Worm (Caenorhabditis elegans) whole organism, L4/young adult: ENCODE results near the gene gpcp-2.

Experiments used
- W03F9.2 ChIP-seq: fragments of 150-350 bp; optimal IDR thresholded peaks from 2 replicates; lab custom pipeline; 2014; ENCODE audit warnings: missing biosample characterization, missing genetic modification characterization
- dao-5 ChIP-seq: sonication (generic microtip); optimal IDR thresholded peaks from 2 replicates; lab custom pipeline; 2016; ENCODE audit warnings: missing genotype, missing genetic modification characterization, moderate library complexity, missing compliant biosample characterization
- him-1 ChIP-seq: sonication (generic microtip); optimal IDR thresholded peaks from 2 replicates; lab custom pipeline; 2016; ENCODE audit warnings: missing genotype, missing genetic modification reagents, missing genetic modification characterization, missing compliant biosample characterization

DNA sequence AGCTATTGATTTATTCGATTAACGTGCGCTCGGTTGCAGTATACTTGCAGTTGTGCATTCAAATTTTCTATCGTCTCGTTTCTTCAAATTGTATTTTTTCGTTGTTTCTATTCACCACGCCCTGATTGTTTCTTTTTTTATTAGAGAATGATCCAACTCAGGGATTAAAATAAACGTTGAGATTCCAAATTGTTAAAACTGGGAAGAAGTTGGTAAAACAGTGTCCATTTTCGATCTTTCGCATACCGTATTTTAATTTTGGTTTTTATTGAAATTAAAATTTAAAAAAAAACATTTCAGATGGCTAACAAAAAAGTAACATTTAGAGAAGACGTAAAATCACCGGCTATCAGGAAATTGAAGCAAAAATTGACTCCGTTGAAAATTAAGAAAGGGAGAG lies 25.9 kb downstream of the gpcp-2 start, which contains the start of gene apn-1:
- TF ChIP-seq him-1 (tag; lab: Kevin White, UChicago): no peak
- TF ChIP-seq dao-5: no peak
- TF ChIP-seq W03F9.2 (tag; lab: Kevin White, UChicago): no peak
